Worm (Caenorhabditis elegans): ENCODE measurements around the gene tag-267.

tag-267 gene

ce11 chrIII:668303-668893, 27.8 kb downstream of the tag-267 start, which contains the start of gene W02B3.3 (continued):
- TF ChIP-seq tbx-2 (tag; optimal IDR thresholded peaks at IDR 0.05) (peak; percentile 40), blmp-1 (tag; optimal IDR thresholded peaks at IDR 0.05) (no peak), pag-3 (tag; optimal IDR thresholded peaks at IDR 0.05; ENCODE audit: borderline replicate concordance, insufficient read depth) (peak; percentile 70), swsn-7 (tag; optimal IDR thresholded peaks at IDR 0.05) (peak; percentile 78), lir-3 (tag; optimal IDR thresholded peaks at IDR 0.05; ENCODE audit: poor library complexity) (peak; percentile 40), ceh-63 (GFP tag; optimal IDR thresholded peaks at IDR 0.05) (peak; percentile 74), fkh-10 (GFP tag; optimal IDR thresholded peaks at IDR 0.05) (peak; percentile 94), fkh-8 (tag; optimal IDR thresholded peaks at IDR 0.05) (peak; percentile 92), C16A3.4 (tag; optimal IDR thresholded peaks at IDR 0.05) (peak; percentile 29)

- TF ChIP-seq hlh-4 (tag; optimal IDR thresholded peaks at IDR 0.05) (no peak), ztf-4 (tag; optimal IDR thresholded peaks at IDR 0.05) (no peak), nhr-84 (tag; optimal IDR thresholded peaks at IDR 0.05) (no peak), nhr-19 (GFP tag; conservative IDR thresholded peaks at IDR 0.05) (0 out of 2 replicates have a peak, but pooled peaks have one; percentile 19), lsy-2 (tag; optimal IDR thresholded peaks at IDR 0.05) (peak; percentile 18 to 63), ztf-11 (tag; optimal IDR thresholded peaks at IDR 0.05) (no peak), nhr-90 (tag; optimal IDR thresholded peaks at IDR 0.05; ENCODE audit: poor library complexity) (no peak), nhr-20 (tag; optimal IDR thresholded peaks at IDR 0.05) (peak; percentile 17), mef-2 (tag; optimal IDR thresholded peaks at IDR 0.05) (peak; percentile 83), fkh-8 (tag; optimal IDR thresholded peaks at IDR 0.05) (peak; percentile 88), unc-130 (tag; optimal IDR thresholded peaks at IDR 0.05) (no peak), unc-98 (GFP tag; IDR thresholded peaks at IDR 0.05) (no peak), ceh-90 (tag; optimal IDR thresholded peaks at IDR 0.05) (no peak), efl-3 (GFP tag; optimal IDR thresholded peaks at IDR 0.05) (no peak), mep-1 (tag; optimal IDR thresholded peaks at IDR 0.05) (peak; percentile 29), hpl-2 (GFP tag; optimal IDR thresholded peaks at IDR 0.05) (no peak), ceh-88 (GFP tag; IDR thresholded peaks at IDR 0.05) (no peak), xbp-1 (tag; optimal IDR thresholded peaks at IDR 0.05) (peak; percentile 39), Y116A8C.19 (tag; optimal IDR thresholded peaks at IDR 0.05; ENCODE audit: borderline replicate concordance) (no peak), sup-37 (GFP tag; optimal IDR thresholded peaks at IDR 0.05) (no peak), lir-3 (tag; optimal IDR thresholded peaks at IDR 0.05; ENCODE audit: poor library complexity) (no peak), lin-35 (GFP tag; optimal IDR thresholded peaks at IDR 0.05) (peak in 1 of 2 experiments; percentile 47), efl-1 (optimal IDR thresholded peaks at IDR 0.05) (peak; percentile 21 to 25), efl-1 (GFP tag; optimal IDR thresholded peaks at IDR 0.05 in 1 of 2) (no peak), ceh-63 (GFP tag; optimal IDR thresholded peaks at IDR 0.05) (no peak), nhr-85 (tag) (no peak), ceh-82 (tag; optimal IDR thresholded peaks at IDR 0.05) (peak in 2 of 3 experiments; percentile 3 to 68), unc-30 (tag; optimal IDR thresholded peaks at IDR 0.05) (no peak), C16A3.4 (tag; optimal IDR thresholded peaks at IDR 0.05) (no peak), alr-1 (tag; optimal IDR thresholded peaks at IDR 0.05; ENCODE audit: borderline replicate concordance) (no peak), rnt-1 (tag; optimal IDR thresholded peaks at IDR 0.05) (peak; percentile 24), aly-2 (tag; optimal IDR thresholded peaks at IDR 0.05) (no peak), egl-13 (tag; optimal IDR thresholded peaks at IDR 0.05) (peak; percentile 75), skn-1 (tag; optimal IDR thresholded peaks at IDR 0.05) (no peak), snu-23 (GFP tag; optimal IDR thresholded peaks at IDR 0.05) (peak; percentile 57), zip-4 (GFP tag; optimal IDR thresholded peaks at IDR 0.05) (no peak), sptf-1 (tag; optimal IDR thresholded peaks at IDR 0.05) (no peak), blmp-1 (tag; optimal IDR thresholded peaks at IDR 0.05) (no peak), mdl-1 (tag; optimal IDR thresholded peaks at IDR 0.05) (peak in 1 of 2 experiments; percentile 2), isw-1 (GFP tag; IDR thresholded peaks at IDR 0.05) (peak; percentile 62), sox-4 (tag; optimal IDR thresholded peaks at IDR 0.05) (no peak), unc-62 (GFP tag; optimal IDR thresholded peaks at IDR 0.05) (no peak), pag-3 (tag; optimal IDR thresholded peaks at IDR 0.05; ENCODE audit: borderline replicate concordance, insufficient read depth) (no peak), elt-3 (tag; optimal IDR thresholded peaks at IDR 0.05) (no peak), hlh-17 (GFP tag; optimal IDR thresholded peaks at IDR 0.05; ENCODE audit: borderline replicate concordance) (no peak), mab-9 (GFP tag; IDR thresholded peaks at IDR 0.05) (no peak)
These were observed 30.4 kb downstream of the tag-267 start for ce11 chrIII:670994-671393.

All from whole organism, L1 larva.